Worm (Caenorhabditis elegans): Measurements from ENCODE around the gene C26E1.2.

The C26E1.2 gene

ce11 chrV:13272275-13272674, 32.7 kb upstream of the C26E1.2 start:
- TF ChIP-seq egl-27 (tag; optimal IDR thresholded peaks at IDR 0.05), result no peak
- TF ChIP-seq ZK546.5 (tag; optimal IDR thresholded peaks at IDR 0.05), result no peak
- TF ChIP-seq dmd-4 (tag; optimal IDR thresholded peaks at IDR 0.05), result no peak
- no peak for TF ChIP-seq nhr-21 (tag; optimal IDR thresholded peaks at IDR 0.05)
- TF ChIP-seq nhr-25 (tag; optimal IDR thresholded peaks at IDR 0.05), result no peak

ce11 chrV:13273302-13273701, 31.6 kb upstream of the C26E1.2 start:
- TF ChIP-seq F13H6.1 (tag; optimal IDR thresholded peaks at IDR 0.05) (no peak), fos-1 (tag; optimal IDR thresholded peaks at IDR 0.05) (peak; percentile 44)

- TF ChIP-seq lin-11 (tag; optimal IDR thresholded peaks at IDR 0.05) (no peak), fos-1 (tag; optimal IDR thresholded peaks at IDR 0.05) (peak; percentile 80)
Measured at ce11 chrV:13274615-13275014, 30.3 kb upstream of the C26E1.2 start.

- TF ChIP-seq elt-1 (tag; optimal IDR thresholded peaks at IDR 0.05) (no peak), Y55F3AM.14 (GFP tag; optimal IDR thresholded peaks at IDR 0.05) (no peak)
Measured at ce11 chrV:13275959-13276358, 29.0 kb upstream of the C26E1.2 start, which contains the start of gene F32F2.4. TSS of gene F32F2.4 (plus strand) at chrV:13276259.

- TF ChIP-seq ZK546.5 (tag; optimal IDR thresholded peaks at IDR 0.05), result no peak
- no peak for TF ChIP-seq nhr-77 (tag; optimal IDR thresholded peaks at IDR 0.05)
- no peak for TF ChIP-seq sem-4 (tag; optimal IDR thresholded peaks at IDR 0.05)
- peak; percentile 43 for TF ChIP-seq blmp-1 (tag; optimal IDR thresholded peaks at IDR 0.05; ENCODE audit: insufficient read depth)
Measured at ce11 chrV:13280382-13280781, 24.6 kb upstream of the C26E1.2 start.

- TF ChIP-seq ceh-16 (tag; optimal IDR thresholded peaks at IDR 0.05), result no peak
- no peak for TF ChIP-seq unc-62 (GFP tag; optimal IDR thresholded peaks at IDR 0.05)
- no peak for TF ChIP-seq Y55F3AM.14 (GFP tag; optimal IDR thresholded peaks at IDR 0.05)
- TF ChIP-seq unc-39 (tag; optimal IDR thresholded peaks at IDR 0.05), result no peak
- TF ChIP-seq nhr-129 (tag; optimal IDR thresholded peaks at IDR 0.05), result no peak
- TF ChIP-seq nhr-25 (tag; optimal IDR thresholded peaks at IDR 0.05), result no peak
- TF ChIP-seq ztf-11 (tag; optimal IDR thresholded peaks at IDR 0.05), result no peak
- no peak for TF ChIP-seq nhr-12 (tag; optimal IDR thresholded peaks at IDR 0.05)
- TF ChIP-seq nhr-11 (tag; optimal IDR thresholded peaks at IDR 0.05), result no peak
- no peak for TF ChIP-seq alr-1 (tag; optimal IDR thresholded peaks at IDR 0.05)
Measured at ce11 chrV:13282958-13283357, 22.0 kb upstream of the C26E1.2 start.

- TF ChIP-seq lsy-2 (tag; optimal IDR thresholded peaks at IDR 0.05), result peak in 1 of 2 experiments; percentile 28
- TF ChIP-seq sma-9 (GFP tag; optimal IDR thresholded peaks at IDR 0.05), result peak; percentile 48
- no peak for TF ChIP-seq sma-9 (tag; optimal IDR thresholded peaks at IDR 0.05)
- peak; percentile 14 for TF ChIP-seq sem-4 (tag; optimal IDR thresholded peaks at IDR 0.05)
- no peak for TF ChIP-seq egl-27 (tag; optimal IDR thresholded peaks at IDR 0.05)
Measured at ce11 chrV:13285284-13285683, 19.7 kb upstream of the C26E1.2 start.

- TF ChIP-seq nhr-77 (tag; optimal IDR thresholded peaks at IDR 0.05) (no peak), F13H6.1 (tag; optimal IDR thresholded peaks at IDR 0.05) (no peak), nhr-12 (tag; optimal IDR thresholded peaks at IDR 0.05) (no peak), aly-2 (tag; optimal IDR thresholded peaks at IDR 0.05) (no peak), mdl-1 (tag; optimal IDR thresholded peaks at IDR 0.05) (no peak), elt-1 (tag; optimal IDR thresholded peaks at IDR 0.05) (no peak), nhr-237 (tag; optimal IDR thresholded peaks at IDR 0.05) (no peak), unc-39 (tag; optimal IDR thresholded peaks at IDR 0.05) (no peak), alr-1 (tag; optimal IDR thresholded peaks at IDR 0.05) (no peak), nhr-10 (tag; optimal IDR thresholded peaks at IDR 0.05) (no peak), unc-62 (GFP tag; optimal IDR thresholded peaks at IDR 0.05) (no peak), lin-11 (tag; optimal IDR thresholded peaks at IDR 0.05) (no peak)
Measured at ce11 chrV:13286525-13286924, 18.4 kb upstream of the C26E1.2 start.
